Fruit fly (Drosophila melanogaster): ENCODE measurements around the gene CG11790.

DNA sequence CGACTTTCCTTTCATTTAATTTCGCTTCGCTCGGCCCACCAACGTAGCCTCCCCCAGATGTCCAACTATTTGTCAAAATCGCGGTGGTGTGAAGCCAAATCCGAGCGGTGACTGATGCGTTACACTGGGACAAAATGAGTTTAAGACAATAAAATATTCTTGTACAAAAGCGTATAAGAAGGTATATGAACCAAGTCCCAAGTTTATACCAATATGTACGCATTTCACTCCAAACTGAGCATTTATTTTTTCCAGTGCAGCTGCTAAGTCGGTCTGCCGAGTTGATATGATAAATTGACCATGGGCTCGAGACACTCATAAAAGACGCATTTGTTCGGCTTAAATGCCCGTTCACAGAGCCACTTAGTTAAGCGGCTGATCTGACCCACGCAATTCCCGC, 42.7 kb upstream of the CG11790 start:
- TF ChIP-seq h (optimal IDR thresholded peaks at IDR 0.05) = no peak
- TF ChIP-seq psq (optimal IDR thresholded peaks at IDR 0.05) = no peak
- TF ChIP-seq insv (optimal IDR thresholded peaks at IDR 0.05) = no peak
- no peak for TF ChIP-seq Sin3A (optimal IDR thresholded peaks at IDR 0.05)

All from Kc167 (cell line).